Worm (Caenorhabditis elegans) whole organism, young adult: ENCODE measurements around the gene F41G4.7.

Experiments
- F57A8.1 ChIP-seq: fragments of 200-800 bp; sonication (Bioruptor generic); optimal IDR thresholded peaks from 2 replicates; lab custom pipeline; 2018; ENCODE audit warnings: mild to moderate bottlenecking, missing genetic modification characterization, moderate library complexity, missing compliant biosample characterization
- T26A5.8 ChIP-seq: sonication (generic microtip); optimal IDR thresholded peaks from 2 replicates; lab custom pipeline; 2016; ENCODE audit warnings: missing genetic modification characterization, missing compliant biosample characterization
- attf-5 ChIP-seq: fragments of 200-800 bp; sonication (Bioruptor generic); optimal IDR thresholded peaks from 2 replicates; lab custom pipeline; 2018; ENCODE audit warnings: mild to moderate bottlenecking, missing genetic modification characterization, missing compliant biosample characterization
- cebp-1 ChIP-seq, 2 experiments: fragments of 200-800 bp in 1 of 2; sonication (Bioruptor generic) in 1 of 2; sonication (generic microtip) in 1 of 2; IDR thresholded peaks in 1 of 2; optimal IDR thresholded peaks in 1 of 2; 2 replicates each; pipeline versions ENCODE4 v1.3.6 to Lab custom; 2017 to 2022; ENCODE audit warnings: missing compliant biosample characterization in 2 of 2, missing genetic modification characterization in 2 of 2, mild to moderate bottlenecking in 1 of 2, missing genetic modification reagents in 1 of 2, moderate library complexity in 1 of 2
- cebp-2 ChIP-seq: fragments of 200-800 bp; sonication (Bioruptor generic); IDR thresholded peaks from 2 replicates; pipeline ENCODE4 v1.3.6; 2022; ENCODE audit warnings: missing genetic modification characterization, missing compliant biosample characterization
- ceh-27 ChIP-seq: fragments of 200-800 bp; sonication (Bioruptor generic); optimal IDR thresholded peaks from 2 replicates; lab custom pipeline; 2018; ENCODE audit warnings: mild to moderate bottlenecking, missing genetic modification characterization, moderate library complexity, missing compliant biosample characterization
- ceh-79 ChIP-seq: sonication (generic microtip); optimal IDR thresholded peaks from 2 replicates; lab custom pipeline; 2017; ENCODE audit warnings: mild to moderate bottlenecking, missing genetic modification characterization, missing compliant biosample characterization
- chd-7 ChIP-seq: sonication (generic microtip); optimal IDR thresholded peaks from 2 replicates; lab custom pipeline; 2016; ENCODE audit warnings: mild to moderate bottlenecking, missing genetic modification characterization, moderate library complexity, missing compliant biosample characterization
- egl-18 ChIP-seq: fragments of 200-800 bp; sonication (Bioruptor generic); IDR thresholded peaks from 2 replicates; pipeline ENCODE4 v1.3.6; 2022; ENCODE audit warnings: missing genetic modification reagents, missing genetic modification characterization, missing compliant biosample characterization
- egrh-3 ChIP-seq: fragments of 200-800 bp; sonication (Bioruptor generic); IDR thresholded peaks from 2 replicates; pipeline ENCODE4 v1.3.6; 2022; ENCODE audit warnings: missing genetic modification reagents, missing genetic modification characterization, missing compliant biosample characterization
- hmg-1.2 ChIP-seq: fragments of 200-800 bp; sonication (Bioruptor generic); IDR thresholded peaks from 2 replicates; pipeline ENCODE4 v1.3.6; 2022; ENCODE audit warnings: missing genetic modification reagents, missing genetic modification characterization, missing compliant biosample characterization
- hsf-1 ChIP-seq: fragments of 200-800 bp; sonication (Bioruptor generic); IDR thresholded peaks from 2 replicates; pipeline ENCODE4 v1.3.6; 2022; ENCODE audit warnings: missing genetic modification reagents, missing genetic modification characterization, missing compliant biosample characterization
- lin-40 ChIP-seq: sonication (generic microtip); optimal IDR thresholded peaks from 2 replicates; lab custom pipeline; 2016; ENCODE audit warnings: missing genetic modification characterization, mild to moderate bottlenecking, missing compliant biosample characterization, missing genotype, missing genetic modification reagents
- lir-1 ChIP-seq: fragments of 200-800 bp; sonication (Bioruptor generic); conservative IDR thresholded peaks from 2 replicates; pipeline ENCODE4 v1.3.6; 2022; ENCODE audit warnings: missing genetic modification reagents, missing genetic modification characterization, missing compliant biosample characterization
- madf-3 ChIP-seq: fragments of 200-800 bp; sonication (Bioruptor generic); IDR thresholded peaks from 2 replicates; pipeline ENCODE4 v1.3.6; 2022; ENCODE audit warnings: missing genetic modification reagents, missing genetic modification characterization, missing compliant biosample characterization
- mxl-1 ChIP-seq: sonication (generic microtip); optimal IDR thresholded peaks from 2 replicates; lab custom pipeline; 2016; ENCODE audit warnings: missing genetic modification characterization, missing compliant biosample characterization
- nhr-179 ChIP-seq: sonication (generic microtip); optimal IDR thresholded peaks from 2 replicates; lab custom pipeline; 2016; ENCODE audit warnings: mild to moderate bottlenecking, missing genetic modification characterization, missing compliant biosample characterization
- pha-4 ChIP-seq: fragments of 150-350 bp; sonication (generic microtip); optimal IDR thresholded peaks from 2 replicates; lab custom pipeline; 2014; ENCODE audit warnings: missing biosample characterization, missing genetic modification reagents, missing genetic modification characterization
- rpc-1 ChIP-seq, 2 experiments: fragments of 150-350 bp in 1 of 2; sonication (generic microtip) in 1 of 2; optimal IDR thresholded peaks; 2 replicates each; lab custom pipeline; 2014 to 2018; ENCODE audit warnings: missing biosample characterization in 1 of 2, missing genetic modification characterization in 1 of 2, missing genetic modification reagents in 1 of 2, missing genotype in 1 of 2
- snpc-1.1 ChIP-seq: sonication (generic microtip); optimal IDR thresholded peaks from 2 replicates; lab custom pipeline; 2017; ENCODE audit warnings: missing genetic modification characterization, mild to moderate bottlenecking, missing compliant biosample characterization, antibody characterized with exemption, moderate library complexity, missing genotype, missing genetic modification reagents; ENCODE audit not compliant: insufficient read depth
- sptf-2 ChIP-seq: fragments of 200-800 bp; sonication (Bioruptor generic); optimal IDR thresholded peaks from 2 replicates; lab custom pipeline; 2018; ENCODE audit warnings: mild to moderate bottlenecking, missing genetic modification characterization, missing compliant biosample characterization
- tbx-9 ChIP-seq: sonication (generic microtip); optimal IDR thresholded peaks from 2 replicates; lab custom pipeline; 2016; ENCODE audit warnings: borderline replicate concordance, missing genetic modification characterization, inconsistent platforms, missing compliant biosample characterization
- zfh-2 ChIP-seq: fragments of 200-800 bp; sonication (Bioruptor generic); conservative IDR thresholded peaks from 2 replicates; pipeline ENCODE4 v1.3.6; 2022; ENCODE audit warnings: missing genetic modification reagents, missing genetic modification characterization, missing compliant biosample characterization
- ztf-18 ChIP-seq: sonication (generic microtip); optimal IDR thresholded peaks from 2 replicates; lab custom pipeline; 2016; ENCODE audit warnings: missing genotype, mild to moderate bottlenecking, missing genetic modification characterization, missing compliant biosample characterization
- ztf-25 ChIP-seq: fragments of 200-800 bp; sonication (Bioruptor generic); IDR thresholded peaks from 2 replicates; pipeline ENCODE4 v1.3.6; 2022; ENCODE audit warnings: missing genetic modification reagents, missing genetic modification characterization, missing compliant biosample characterization
- ztf-26 ChIP-seq: sonication (generic microtip); optimal IDR thresholded peaks from 2 replicates; lab custom pipeline; 2017; ENCODE audit warnings: missing genetic modification characterization, missing compliant biosample characterization

F41G4.7 gene

ce11 chrX:16793470-16793869, 42.7 kb downstream of the F41G4.7 start:
- peak; percentile 21 for TF ChIP-seq pha-4 (tag; lab: Kevin White, UChicago)
- TF ChIP-seq cebp-1 (GFP tag; IDR thresholded peaks at IDR 0.05; lab: Robert Waterston, UW): no peak
- TF ChIP-seq cebp-1 (tag; optimal IDR thresholded peaks at IDR 0.05; lab: Kevin White, UChicago): peak; percentile 60
- 0 out of 2 replicates have a peak, but pooled peaks have one; percentile 40 for TF ChIP-seq lir-1
- no peak for TF ChIP-seq ztf-18 (tag; lab: Kevin White, UChicago)
- TF ChIP-seq zfh-2 (GFP tag; lab: Robert Waterston, UW): peak; percentile 36; the same call in 1 of the 2 replicates
- TF ChIP-seq nhr-179: no peak
- TF ChIP-seq rpc-1 (optimal IDR thresholded peaks at IDR 0.05; lab: Kevin White, UChicago): no peak
- TF ChIP-seq rpc-1 (tag; optimal IDR thresholded peaks at IDR 0.05; lab: Kevin White, UChicago): no peak
- no peak for TF ChIP-seq mxl-1 (tag; lab: Kevin White, UChicago)
- TF ChIP-seq attf-5 (GFP tag; lab: Kevin White, UChicago): peak; percentile 11
- no peak for TF ChIP-seq ztf-26 (tag; lab: Kevin White, UChicago)
- no peak for TF ChIP-seq ceh-79 (tag; lab: Kevin White, UChicago)
- no peak for TF ChIP-seq snpc-1.1 (tag; lab: Kevin White, UChicago)
- TF ChIP-seq F57A8.1 (GFP tag; lab: Kevin White, UChicago): no peak
- no peak for TF ChIP-seq egrh-3 (GFP tag; lab: Robert Waterston, UW)
- peak; percentile 46; the same call in 1 of the 2 replicates for TF ChIP-seq hmg-1.2 (GFP tag; lab: Robert Waterston, UW)
- TF ChIP-seq lin-40 (tag; lab: Kevin White, UChicago): peak; percentile 25
- TF ChIP-seq, all 124 proteins: peak for 7

- TF ChIP-seq madf-3: no peak
- TF ChIP-seq zfh-2 (GFP tag; lab: Robert Waterston, UW): peak; percentile 64
These were observed 43.5 kb downstream of the F41G4.7 start, which contains the start of gene got-1.2 for ce11 chrX:16792700-16793176. TSS of gene got-1.2 (minus strand) at chrX:16793126.

- TF ChIP-seq nhr-179 (no peak), cebp-2 (GFP tag; lab: Robert Waterston, UW) (no peak), T26A5.8 (tag; lab: Kevin White, UChicago) (no peak), chd-7 (tag; lab: Kevin White, UChicago) (no peak), egl-18 (no peak), sptf-2 (no peak), hsf-1 (GFP tag; lab: Robert Waterston, UW) (no peak)
- TF ChIP-seq, all 124 proteins: peak for 0
These were observed 49.1 kb downstream of the F41G4.7 start for ce11 chrX:16787152-16787551.

ce11 chrX:16786021-16786488, 50.1 kb downstream of the F41G4.7 start, which contains the start of gene T01C8.2:
TSS of gene T01C8.2 (plus strand) at chrX:16786438.
- TF ChIP-seq ceh-27 (GFP tag; lab: Kevin White, UChicago) (peak; percentile 6), ztf-25 (GFP tag; lab: Robert Waterston, UW) (no peak), tbx-9 (tag; lab: Kevin White, UChicago) (no peak), ztf-26 (tag; lab: Kevin White, UChicago) (peak; percentile 0)
